Fruit fly (Drosophila melanogaster) whole organism, embryonic: ENCODE results near the gene CG4702.

Experiments
- CG10462 ChIP-seq: fragments of 200-800 bp; sonication (Bioruptor generic); optimal IDR thresholded peaks from 2 replicates; lab custom pipeline; 2016; ENCODE audit warnings: missing biosample characterization, missing genetic modification characterization
- CG12769 ChIP-seq: fragments of 200-800 bp; sonication (Bioruptor generic); optimal IDR thresholded peaks from 2 replicates; lab custom pipeline; 2019; ENCODE audit warnings: missing biosample characterization, mild to moderate bottlenecking, missing genetic modification characterization, moderate library complexity
- CG14710 ChIP-seq: fragments of 200-800 bp; sonication (Bioruptor generic); optimal IDR thresholded peaks from 3 replicates; lab custom pipeline; 2019; ENCODE audit warnings: missing biosample characterization, mild to moderate bottlenecking, missing genetic modification characterization, moderate library complexity
- CG15479 ChIP-seq: fragments of 200-800 bp; sonication (Bioruptor generic); optimal IDR thresholded peaks from 3 replicates; lab custom pipeline; 2019; ENCODE audit warnings: missing biosample characterization, mild to moderate bottlenecking, missing genetic modification characterization, moderate library complexity
- CG15601 ChIP-seq: fragments of 200-800 bp; sonication (Bioruptor generic); optimal IDR thresholded peaks from 3 replicates; lab custom pipeline; 2019; ENCODE audit warnings: missing biosample characterization, mild to moderate bottlenecking, missing genetic modification characterization, moderate library complexity
- CG1602 ChIP-seq: fragments of 200-800 bp; sonication (Bioruptor generic); optimal IDR thresholded peaks from 3 replicates; lab custom pipeline; 2016; ENCODE audit warnings: missing biosample characterization, missing genetic modification characterization
- CG18599 ChIP-seq: fragments of 200-800 bp; sonication (Bioruptor generic); optimal IDR thresholded peaks from 3 replicates; lab custom pipeline; 2017; ENCODE audit warnings: missing biosample characterization, missing genetic modification characterization, mild to moderate bottlenecking, moderate library complexity, missing genetic modification reagents
- CG2199 ChIP-seq: fragments of 200-800 bp; sonication (Bioruptor generic); IDR thresholded peaks from 3 replicates; pipeline ENCODE4 v1.3.6; 2022; ENCODE audit warnings: missing biosample characterization, missing genetic modification characterization
- CG31441 ChIP-seq: fragments of 200-800 bp; sonication (Bioruptor generic); IDR thresholded peaks from 2 replicates; pipeline ENCODE4 v1.3.6; 2022; ENCODE audit warnings: missing biosample characterization, missing genetic modification characterization
- CG3163 ChIP-seq: fragments of 200-800 bp; sonication (Bioruptor generic); optimal IDR thresholded peaks from 3 replicates; lab custom pipeline; 2016; ENCODE audit warnings: missing biosample characterization, missing genetic modification characterization
- CG32767 ChIP-seq: fragments of 200-800 bp; sonication (Bioruptor generic); IDR thresholded peaks from 2 replicates; pipeline ENCODE4 v1.3.6; 2022; ENCODE audit warnings: missing biosample characterization, missing genetic modification characterization
- CG34422 ChIP-seq: fragments of 200-800 bp; sonication (Bioruptor generic); IDR thresholded peaks from 3 replicates; pipeline ENCODE4 v1.3.6; 2022; ENCODE audit warnings: missing biosample characterization, missing genetic modification characterization
- CG4360 ChIP-seq: fragments of 200-800 bp; sonication (Bioruptor generic); IDR thresholded peaks from 2 replicates; pipeline ENCODE4 v1.3.6; 2022; ENCODE audit warnings: missing biosample characterization, missing genetic modification characterization
- CG9437 ChIP-seq: fragments of 200-800 bp; sonication (Bioruptor generic); optimal IDR thresholded peaks from 2 replicates; lab custom pipeline; 2018; ENCODE audit warnings: missing biosample characterization, mild to moderate bottlenecking, missing genetic modification characterization
- D19A ChIP-seq: fragments of 200-800 bp; optimal IDR thresholded peaks from 3 replicates; lab custom pipeline; 2019; ENCODE audit warnings: missing biosample characterization, mild to moderate bottlenecking, missing genetic modification characterization, moderate library complexity
- Dbx ChIP-seq: fragments of 200-800 bp; sonication (Bioruptor generic); IDR thresholded peaks from 3 replicates; pipeline ENCODE4 v1.3.6; 2022; ENCODE audit warnings: missing biosample characterization, missing genetic modification characterization
- Dfd ChIP-seq, 2 experiments: fragments of >200 bp; optimal IDR thresholded peaks; 2 replicates each; lab custom pipeline; 2017; ENCODE audit warnings: missing biosample characterization in 2 of 2, missing genetic modification characterization in 2 of 2
- ERR ChIP-seq: fragments of 200-800 bp; sonication (Bioruptor generic); optimal IDR thresholded peaks from 2 replicates; lab custom pipeline; 2016; ENCODE audit warnings: missing biosample characterization, missing genetic modification characterization
- Ets65A ChIP-seq: fragments of 200-800 bp; sonication (Bioruptor generic); peaks from one replicate; lab custom pipeline; 2016; ENCODE audit warnings: missing biosample characterization, missing genetic modification characterization
- H15 ChIP-seq: fragments of 200-800 bp; sonication (Bioruptor generic); IDR thresholded peaks from 3 replicates; pipeline ENCODE4 v1.3.6; 2022; ENCODE audit warnings: missing biosample characterization, missing genetic modification characterization
- Hr78 ChIP-seq, 2 experiments: fragments of 200-800 bp in 1 of 2; fragments of >200 bp in 1 of 2; sonication (Bioruptor generic) in 1 of 2; optimal IDR thresholded peaks; 2 replicates each; lab custom pipeline; 2017 to 2019; ENCODE audit warnings: missing biosample characterization in 2 of 2, missing genetic modification characterization in 2 of 2, mild to moderate bottlenecking in 1 of 2, moderate library complexity in 1 of 2
- Jarid2 ChIP-seq: fragments of 200-800 bp; sonication (Bioruptor generic); optimal IDR thresholded peaks from 3 replicates; lab custom pipeline; 2017; ENCODE audit warnings: mild to moderate bottlenecking, missing biosample characterization, missing genetic modification reagents, missing genetic modification characterization
- Kr ChIP-seq: fragments of 200-800 bp; sonication (Bioruptor generic); optimal IDR thresholded peaks from 2 replicates; lab custom pipeline; 2017; ENCODE audit warnings: missing biosample characterization, mild to moderate bottlenecking, missing genetic modification characterization
- Lim3 ChIP-seq: fragments of 200-800 bp; sonication (Bioruptor generic); IDR thresholded peaks from 2 replicates; pipeline ENCODE4 v1.3.6; 2022; ENCODE audit warnings: missing biosample characterization, missing genetic modification characterization
- Max ChIP-seq: fragments of 200-800 bp; sonication (Bioruptor generic); optimal IDR thresholded peaks from 2 replicates; lab custom pipeline; 2016; ENCODE audit warnings: missing biosample characterization, mild to moderate bottlenecking, missing genetic modification characterization
- Meics ChIP-seq: fragments of 200-800 bp; sonication (Bioruptor generic); optimal IDR thresholded peaks from 2 replicates; lab custom pipeline; 2017; ENCODE audit warnings: missing biosample characterization, mild to moderate bottlenecking, missing genetic modification characterization
- Mes4 ChIP-seq: fragments of 200-800 bp; sonication (Bioruptor generic); optimal IDR thresholded peaks from 2 replicates; lab custom pipeline; 2016; ENCODE audit warnings: missing biosample characterization, missing genetic modification characterization
- NfI ChIP-seq: fragments of 200-800 bp; sonication (Bioruptor generic); optimal IDR thresholded peaks from 3 replicates; lab custom pipeline; 2018; ENCODE audit warnings: missing biosample characterization, mild to moderate bottlenecking, missing genetic modification characterization, moderate library complexity
- Pdp1 ChIP-seq, 2 experiments: fragments of 200-800 bp; sonication (Bioruptor generic); optimal IDR thresholded peaks; 3 replicates each; lab custom pipeline; 2016; ENCODE audit warnings: missing biosample characterization in 2 of 2, missing genetic modification characterization in 2 of 2, mild to moderate bottlenecking in 1 of 2, moderate library complexity in 1 of 2
- Sin3A ChIP-seq: fragments of >200 bp; optimal IDR thresholded peaks from 2 replicates; lab custom pipeline; 2018
- Ssrp ChIP-seq: fragments of 200-800 bp; sonication (Bioruptor generic); optimal IDR thresholded peaks from 2 replicates; lab custom pipeline; 2018; ENCODE audit warnings: missing biosample characterization, mild to moderate bottlenecking, missing genetic modification characterization, moderate library complexity
- Trl ChIP-seq, 3 experiments: fragments of >200 bp in 2 of 3; fragments of 200-800 bp in 1 of 3; sonication (Bioruptor generic) in 1 of 3; optimal IDR thresholded peaks; 2 replicates in 1 of 3; 3 replicates in 2 of 3; lab custom pipeline; 2016 to 2017; ENCODE audit warnings: missing biosample characterization in 1 of 3, missing genetic modification characterization in 1 of 3
- ap ChIP-seq: fragments of 200-800 bp; sonication (Bioruptor generic); IDR thresholded peaks from 2 replicates; pipeline ENCODE4 v1.3.6; 2022; ENCODE audit warnings: missing biosample characterization, missing genetic modification characterization
- bcd ChIP-seq: fragments of 200-800 bp; sonication (Bioruptor generic); optimal IDR thresholded peaks from 2 replicates; lab custom pipeline; 2017; ENCODE audit warnings: missing biosample characterization, mild to moderate bottlenecking, missing genetic modification characterization
- cad ChIP-seq: fragments of >200 bp; optimal IDR thresholded peaks from 2 replicates; lab custom pipeline; 2017; ENCODE audit warnings: missing biosample characterization, missing genetic modification characterization
- chinmo ChIP-seq: fragments of 200-800 bp; sonication (Bioruptor generic); IDR thresholded peaks from 4 replicates; pipeline ENCODE4 v1.3.6; 2022; ENCODE audit warnings: missing biosample characterization, missing genetic modification characterization; ENCODE audit not compliant: partially characterized antibody
- danr ChIP-seq: fragments of 200-800 bp; sonication (Bioruptor generic); IDR thresholded peaks from 2 replicates; pipeline ENCODE4 v1.3.6; 2022; ENCODE audit warnings: missing biosample characterization, missing genetic modification characterization
- en ChIP-seq: fragments of 200-800 bp; sonication (Bioruptor generic); optimal IDR thresholded peaks from 2 replicates; lab custom pipeline; 2016; ENCODE audit warnings: missing biosample characterization, missing genetic modification characterization
- fd64A ChIP-seq: fragments of 200-800 bp; sonication (Bioruptor generic); optimal IDR thresholded peaks from 3 replicates; lab custom pipeline; 2018; ENCODE audit warnings: missing biosample characterization, mild to moderate bottlenecking, missing genetic modification characterization
- gce ChIP-seq: fragments of 200-800 bp; sonication (Bioruptor generic); IDR thresholded peaks from 3 replicates; pipeline ENCODE4 v1.3.6; 2022; ENCODE audit warnings: missing biosample characterization, missing genetic modification characterization
- knrl ChIP-seq: fragments of 200-800 bp; sonication (Bioruptor generic); IDR thresholded peaks from 3 replicates; pipeline ENCODE4 v1.3.6; 2022; ENCODE audit warnings: missing biosample characterization, missing genetic modification characterization; ENCODE audit not compliant: partially characterized antibody
- lab ChIP-seq: fragments of 200-800 bp; sonication (Bioruptor generic); optimal IDR thresholded peaks from 3 replicates; lab custom pipeline; 2017; ENCODE audit warnings: missing biosample characterization, missing genetic modification characterization, mild to moderate bottlenecking, moderate library complexity, missing genetic modification reagents
- mld ChIP-seq: fragments of 200-800 bp; sonication (Bioruptor generic); IDR thresholded peaks from 3 replicates; pipeline ENCODE4 v1.3.6; 2022; ENCODE audit warnings: missing biosample characterization, missing genetic modification characterization; ENCODE audit not compliant: partially characterized antibody
- ro ChIP-seq: fragments of 200-800 bp; sonication (Bioruptor generic); IDR thresholded peaks from 2 replicates; pipeline ENCODE4 v1.3.6; 2022; ENCODE audit warnings: missing biosample characterization, missing genetic modification characterization
- shn ChIP-seq: fragments of 200-800 bp; sonication (Bioruptor generic); optimal IDR thresholded peaks from 3 replicates; lab custom pipeline; 2016; ENCODE audit warnings: missing biosample characterization, missing genetic modification characterization
- sna ChIP-seq: fragments of 200-800 bp; sonication (Bioruptor generic); IDR thresholded peaks from 2 replicates; pipeline ENCODE4 v1.3.6; 2022; ENCODE audit warnings: missing biosample characterization, missing genetic modification characterization; ENCODE audit not compliant: partially characterized antibody
- sob ChIP-seq: fragments of 200-800 bp; sonication (Bioruptor generic); IDR thresholded peaks from 2 replicates; pipeline ENCODE4 v1.3.6; 2022; ENCODE audit warnings: missing biosample characterization, missing genetic modification characterization
- sug ChIP-seq: fragments of 200-800 bp; optimal IDR thresholded peaks from 2 replicates; lab custom pipeline; 2019; ENCODE audit warnings: missing biosample characterization, mild to moderate bottlenecking, missing genetic modification characterization, moderate library complexity
- toy ChIP-seq: fragments of 200-800 bp; sonication (Bioruptor generic); IDR thresholded peaks from 2 replicates; pipeline ENCODE4 v1.3.6; 2022; ENCODE audit warnings: missing biosample characterization, missing genetic modification characterization
- tup ChIP-seq: fragments of 200-800 bp; sonication (Bioruptor generic); optimal IDR thresholded peaks from 2 replicates; lab custom pipeline; 2016; ENCODE audit warnings: missing biosample characterization, mild to moderate bottlenecking, missing genetic modification characterization, moderate library complexity
- zen2 ChIP-seq: fragments of 200-800 bp; sonication (Bioruptor generic); IDR thresholded peaks from 3 replicates; pipeline ENCODE4 v1.3.6; 2022; ENCODE audit warnings: missing biosample characterization, missing genetic modification characterization; ENCODE audit not compliant: partially characterized antibody

CG4702 gene

dm6 chr3R:12083537-12083936 lies 44.5 kb downstream of the CG4702 start (continued):
- TF ChIP-seq shn (GFP tag; lab: Kevin White, UChicago) = no peak
- TF ChIP-seq ap = no peak
- no peak for TF ChIP-seq Dfd (GFP tag; optimal IDR thresholded peaks at IDR 0.05; lab: Kevin White, UChicago)
- peak in 1 of 2 experiments; percentile 38 for TF ChIP-seq Hr78 (GFP tag; optimal IDR thresholded peaks at IDR 0.05; lab: Kevin White, UChicago)
- no peak for TF ChIP-seq en (GFP tag; lab: Kevin White, UChicago)
- no peak for TF ChIP-seq CG10462 (GFP tag; lab: Kevin White, UChicago)
- TF ChIP-seq ro (GFP tag; lab: Robert Waterston, UW) = no peak
- TF ChIP-seq Ets65A (GFP tag; lab: Kevin White, UChicago) = no peak
- no peak for TF ChIP-seq CG14710
- TF ChIP-seq Lim3 (GFP tag; lab: Robert Waterston, UW) = no peak
- TF ChIP-seq sna (GFP tag; lab: Robert Waterston, UW) = no peak
- TF ChIP-seq Jarid2 (GFP tag; lab: Kevin White, UChicago) = no peak
- TF ChIP-seq zen2 (GFP tag; lab: Robert Waterston, UW) = no peak
- TF ChIP-seq Max = no peak
- no peak for TF ChIP-seq ERR (GFP tag; lab: Kevin White, UChicago)
- TF ChIP-seq gce (GFP tag; lab: Robert Waterston, UW) = no peak
- no peak for TF ChIP-seq cad (GFP tag; lab: Kevin White, UChicago)
- TF ChIP-seq CG34422 (GFP tag; lab: Robert Waterston, UW) = 0 out of 3 replicates have a peak, but pooled peaks have one; percentile 12
- TF ChIP-seq Sin3A (lab: Kevin White, UChicago) = no peak
- no peak for TF ChIP-seq chinmo (GFP tag; lab: Robert Waterston, UW)
- TF ChIP-seq NfI (GFP tag; lab: Kevin White, UChicago) = no peak
- TF ChIP-seq toy (GFP tag; lab: Robert Waterston, UW) = no peak
- TF ChIP-seq sug (tag; lab: Kevin White, UChicago) = no peak
- no peak for TF ChIP-seq sob (GFP tag; lab: Robert Waterston, UW)
- TF ChIP-seq knrl (GFP tag; lab: Robert Waterston, UW) = no peak
- TF ChIP-seq bcd (GFP tag; lab: Kevin White, UChicago) = peak; percentile 1
- no peak for TF ChIP-seq tup
- TF ChIP-seq CG1602 = no peak
- no peak for TF ChIP-seq CG15601 (tag; lab: Kevin White, UChicago)
- TF ChIP-seq CG2199 = no peak
- no peak for TF ChIP-seq Pdp1 (GFP tag; optimal IDR thresholded peaks at IDR 0.05; lab: Kevin White, UChicago)
- peak; percentile 30 for TF ChIP-seq lab (GFP tag; lab: Kevin White, UChicago)

dm6 chr3R:12080370-12080968 lies 47.5 kb downstream of the CG4702 start:
- TF ChIP-seq Ssrp = no peak
- no peak for TF ChIP-seq Kr (GFP tag; lab: Kevin White, UChicago)
- TF ChIP-seq mld (GFP tag; lab: Robert Waterston, UW) = no peak
- TF ChIP-seq danr (GFP tag; lab: Robert Waterston, UW) = no peak
- no peak for TF ChIP-seq fd64A
- no peak for TF ChIP-seq CG12769 (tag; lab: Kevin White, UChicago)
- no peak for TF ChIP-seq H15 (GFP tag; lab: Robert Waterston, UW)
- peak; percentile 66 to 85 for TF ChIP-seq Trl (optimal IDR thresholded peaks at IDR 0.05; lab: Kevin White, UChicago)
- no peak for TF ChIP-seq Trl (GFP tag; optimal IDR thresholded peaks at IDR 0.05; lab: Kevin White, UChicago)
- TF ChIP-seq Meics (GFP tag; lab: Kevin White, UChicago) = no peak
- TF ChIP-seq CG18599 = peak; percentile 22
- TF ChIP-seq CG15479 (GFP tag; lab: Kevin White, UChicago) = no peak
- TF ChIP-seq D19A (tag; lab: Kevin White, UChicago) = peak; percentile 83
- 0 out of 2 replicates have a peak, but pooled peaks have one; percentile 28 for TF ChIP-seq CG31441 (GFP tag; lab: Robert Waterston, UW)
- no peak for TF ChIP-seq CG4360 (GFP tag; lab: Robert Waterston, UW)
- no peak for TF ChIP-seq Mes4 (GFP tag; lab: Kevin White, UChicago)
- TF ChIP-seq CG9437 (GFP tag; lab: Kevin White, UChicago) = no peak
- TF ChIP-seq CG3163 (GFP tag; lab: Kevin White, UChicago) = peak; percentile 76
- no peak for TF ChIP-seq CG32767
- no peak for TF ChIP-seq Dbx (GFP tag; lab: Robert Waterston, UW)
